Worm (Caenorhabditis elegans) whole organism, L4/young adult: ENCODE measurements around the gene pmpl-1.

ENCODE experiments used
- W03F9.2 ChIP-seq: fragments of 150-350 bp; optimal IDR thresholded peaks from 2 replicates; lab custom pipeline; 2014; ENCODE audit warnings: missing biosample characterization, missing genetic modification characterization
- dao-5 ChIP-seq: sonication (generic microtip); optimal IDR thresholded peaks from 2 replicates; lab custom pipeline; 2016; ENCODE audit warnings: missing genotype, missing genetic modification characterization, moderate library complexity, missing compliant biosample characterization
- him-1 ChIP-seq: sonication (generic microtip); optimal IDR thresholded peaks from 2 replicates; lab custom pipeline; 2016; ENCODE audit warnings: missing genotype, missing genetic modification reagents, missing genetic modification characterization, missing compliant biosample characterization

Gene pmpl-1

DNA sequence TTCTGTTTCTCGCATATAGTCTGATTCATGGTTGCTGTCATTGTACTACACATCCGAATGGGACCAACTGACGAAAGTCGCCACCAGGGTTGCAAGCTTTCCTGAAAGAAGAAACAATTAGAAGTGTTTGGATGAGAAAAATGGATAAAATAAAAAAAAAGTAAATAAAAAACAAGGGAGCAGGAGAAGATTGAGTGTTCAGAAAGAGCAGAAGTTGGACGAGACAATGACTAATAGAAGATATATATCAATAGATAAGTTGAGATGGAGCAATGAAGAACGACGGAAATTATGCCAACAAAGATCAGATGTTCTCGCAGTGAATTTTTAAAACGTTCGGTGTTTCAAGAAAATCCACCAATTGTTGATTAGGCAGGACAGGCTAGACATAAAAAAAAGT is 39.0 kb downstream of the pmpl-1 start, which contains the start of gene fkh-9:
fkh-9 (minus strand) TSS at position 101 of the 400 bp plus-strand sequence.
- TF ChIP-seq W03F9.2 (tag; lab: Kevin White, UChicago) = no peak
- TF ChIP-seq dao-5 = no peak
- TF ChIP-seq him-1 (tag; lab: Kevin White, UChicago) = no peak

DNA sequence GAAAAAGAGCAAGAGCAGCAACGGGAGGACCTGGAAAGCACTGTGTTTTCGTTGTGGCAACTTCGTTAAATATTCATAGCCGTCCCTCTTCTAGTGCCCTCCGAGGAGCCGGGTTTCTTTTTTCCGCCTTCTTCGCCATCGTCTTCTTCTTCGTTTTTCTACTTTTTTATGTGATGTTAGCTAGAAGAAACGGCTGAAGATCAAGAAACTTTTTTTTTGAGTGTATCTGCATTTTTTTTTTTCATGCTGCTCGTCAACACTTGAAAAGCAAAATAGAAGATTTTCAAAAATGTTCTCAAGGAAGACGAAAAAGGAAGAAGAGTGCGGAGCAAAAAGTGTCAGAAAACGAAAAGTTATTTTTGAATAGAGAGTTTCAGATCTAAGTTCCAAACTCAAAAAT is 39.5 kb downstream of the pmpl-1 start:
- TF ChIP-seq W03F9.2 (tag; lab: Kevin White, UChicago) (no peak), dao-5 (no peak), him-1 (tag; lab: Kevin White, UChicago) (no peak)

DNA sequence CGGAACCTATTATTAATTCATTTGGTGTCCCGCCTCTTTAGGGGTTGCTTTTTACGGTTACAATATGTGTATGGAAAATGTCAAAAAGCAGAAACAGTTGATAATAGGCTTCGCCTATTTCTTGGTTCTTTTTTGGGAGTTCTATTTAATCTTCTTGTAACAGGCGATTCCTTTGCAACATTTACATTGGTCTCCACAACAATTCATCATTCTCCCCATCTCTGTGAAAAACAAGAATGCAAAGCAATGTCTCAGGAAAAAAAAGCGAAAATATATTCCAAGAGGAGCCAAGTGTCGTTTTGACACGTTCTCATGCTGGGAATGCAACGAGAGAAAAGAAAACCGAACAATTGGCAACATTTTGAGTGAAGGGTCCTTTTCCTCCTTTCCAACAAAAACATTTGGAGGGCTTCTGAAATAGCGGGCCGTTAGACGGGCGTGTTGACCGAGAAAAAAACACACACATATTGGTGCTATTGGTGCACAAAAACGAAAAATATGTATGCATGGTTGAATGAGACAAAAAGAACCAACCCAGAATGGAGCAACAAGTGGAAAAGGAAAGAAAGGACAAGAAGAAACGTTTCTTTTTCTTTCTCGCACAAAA is 40.9 kb downstream of the pmpl-1 start:
- TF ChIP-seq W03F9.2 (tag; lab: Kevin White, UChicago) (no peak), dao-5 (no peak), him-1 (tag; lab: Kevin White, UChicago) (no peak)

DNA sequence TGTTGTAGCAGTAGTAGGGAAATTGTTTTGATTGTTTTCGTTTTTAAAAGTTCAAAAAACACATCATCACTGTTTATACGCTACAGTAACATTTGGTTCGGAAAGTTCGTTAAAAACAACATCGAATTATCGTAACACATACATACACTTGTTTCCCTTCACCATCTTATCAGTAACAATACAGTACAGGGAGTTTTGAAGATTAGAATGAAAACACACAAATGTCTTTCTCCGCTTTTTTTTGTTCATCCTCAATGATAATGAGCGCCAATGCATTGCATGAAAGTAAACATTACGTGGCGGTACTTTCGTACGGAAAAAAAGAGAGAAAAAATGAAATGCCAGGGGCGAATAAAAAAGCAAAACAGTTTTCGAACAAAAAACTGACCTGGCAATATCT is 41.8 kb downstream of the pmpl-1 start:
- TF ChIP-seq W03F9.2 (tag; lab: Kevin White, UChicago) = no peak
- TF ChIP-seq dao-5 = no peak
- TF ChIP-seq him-1 (tag; lab: Kevin White, UChicago) = no peak

DNA sequence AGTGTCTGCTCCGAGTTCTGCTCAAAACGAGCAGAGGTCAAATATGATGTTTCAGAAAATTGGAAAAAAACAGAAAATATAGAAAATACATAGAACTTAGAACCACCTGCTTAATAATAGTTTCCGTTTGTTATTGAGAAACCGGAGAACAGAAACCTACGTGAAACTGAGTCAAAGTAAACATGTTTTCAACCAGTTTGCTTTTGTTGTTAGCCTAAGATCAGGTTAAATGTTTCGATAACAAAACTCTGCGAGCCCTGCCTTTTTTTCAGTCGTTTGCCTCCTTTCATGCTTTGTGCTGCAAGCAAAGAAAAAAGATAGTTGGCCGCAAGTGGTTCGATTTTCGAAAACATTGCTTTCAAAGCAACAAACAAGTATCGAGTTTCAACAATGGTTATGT is 43.0 kb downstream of the pmpl-1 start:
- TF ChIP-seq dao-5 = no peak
- TF ChIP-seq W03F9.2 (tag; lab: Kevin White, UChicago) = no peak
- no peak for TF ChIP-seq him-1 (tag; lab: Kevin White, UChicago)

DNA sequence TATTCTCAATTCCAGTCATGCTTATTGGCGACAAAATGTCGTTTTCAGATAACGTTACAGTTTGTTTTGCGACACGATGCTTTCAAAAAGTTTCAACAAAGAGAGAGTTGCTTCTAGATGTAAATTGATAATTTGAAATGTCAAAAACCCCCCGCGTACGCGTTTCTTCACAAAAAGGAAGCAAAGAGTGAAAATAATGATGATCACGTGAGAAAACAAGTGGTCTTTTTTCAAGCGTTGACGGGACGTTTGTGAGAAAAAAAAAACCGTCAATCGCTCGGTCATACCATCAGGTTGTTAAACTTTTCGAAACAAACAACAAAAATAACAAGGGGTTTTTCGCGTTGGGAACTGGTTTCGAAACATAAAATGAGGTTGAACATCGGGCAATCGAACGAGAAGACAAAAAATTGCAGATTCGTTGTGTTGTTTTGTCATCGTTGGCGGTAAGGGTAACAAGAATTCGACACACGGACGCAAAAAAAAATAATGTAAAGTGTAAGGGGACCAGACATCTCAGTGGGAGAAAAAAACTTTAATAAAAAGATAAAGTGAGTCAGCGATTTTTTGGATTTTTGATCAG is 44.3 kb downstream of the pmpl-1 start:
- TF ChIP-seq dao-5 = no peak
- peak; percentile 68 for TF ChIP-seq W03F9.2 (tag; lab: Kevin White, UChicago)
- no peak for TF ChIP-seq him-1 (tag; lab: Kevin White, UChicago)

DNA sequence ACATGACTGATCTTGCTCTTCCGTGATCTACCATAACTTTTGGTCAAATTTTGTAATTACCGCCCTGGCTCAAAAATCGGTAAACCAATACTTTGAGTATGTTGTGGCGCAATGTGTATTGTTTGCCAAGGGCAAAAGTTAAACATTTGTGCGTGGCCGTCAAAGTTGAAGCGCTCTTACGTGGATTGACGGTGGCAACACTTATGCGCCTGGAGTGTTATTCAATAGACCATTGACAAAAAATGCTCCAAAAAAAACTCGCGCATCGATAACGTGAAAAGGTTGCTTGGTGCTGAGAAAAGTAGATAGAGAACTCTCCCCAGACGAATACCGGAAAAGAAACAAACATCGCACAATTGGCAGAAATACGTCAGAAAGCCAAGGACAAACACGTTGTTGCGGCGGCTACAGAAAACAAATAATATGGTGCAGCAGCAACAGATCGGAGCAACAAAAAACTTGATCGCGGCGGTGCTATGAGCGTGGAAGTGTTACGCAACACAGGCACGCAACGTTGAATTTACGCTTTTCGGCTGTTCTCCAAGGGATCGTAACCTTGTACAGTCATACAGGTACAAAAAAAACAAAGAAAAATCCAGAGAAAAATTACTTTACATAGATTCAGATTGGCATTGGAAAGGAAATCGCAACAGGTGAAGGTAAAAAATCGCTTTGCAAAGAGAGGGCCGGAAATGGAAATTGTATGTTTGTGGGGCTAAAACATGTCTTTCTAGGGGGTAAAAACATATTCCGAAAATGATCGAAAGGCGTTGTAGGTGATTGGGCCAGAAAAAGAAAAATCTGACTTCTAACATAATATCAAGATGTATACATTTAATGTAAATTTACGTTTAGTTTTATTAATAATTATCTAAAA is 46.4 kb downstream of the pmpl-1 start:
- TF ChIP-seq W03F9.2 (tag; lab: Kevin White, UChicago) (no peak), dao-5 (no peak), him-1 (tag; lab: Kevin White, UChicago) (no peak)

DNA sequence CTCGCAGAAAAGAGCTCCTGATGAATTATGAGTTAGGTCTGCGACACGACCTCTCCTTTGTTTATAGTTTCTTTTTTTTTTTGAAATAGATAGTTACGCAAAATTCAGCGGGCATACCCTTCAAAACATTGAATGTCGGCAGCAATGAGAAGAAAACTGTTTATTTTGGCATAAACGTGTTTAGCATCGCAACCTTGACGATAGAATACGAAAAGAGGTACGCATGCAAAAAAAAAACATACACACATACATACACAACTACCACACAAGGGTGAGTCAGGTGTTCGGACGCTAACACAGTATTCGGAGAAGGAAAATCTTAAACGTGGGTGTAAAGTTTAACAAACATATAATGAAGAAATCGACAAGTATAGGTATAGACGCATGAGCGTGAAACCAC is 47.8 kb downstream of the pmpl-1 start:
- TF ChIP-seq dao-5 (no peak), W03F9.2 (tag; lab: Kevin White, UChicago) (no peak), him-1 (tag; lab: Kevin White, UChicago) (no peak)

DNA sequence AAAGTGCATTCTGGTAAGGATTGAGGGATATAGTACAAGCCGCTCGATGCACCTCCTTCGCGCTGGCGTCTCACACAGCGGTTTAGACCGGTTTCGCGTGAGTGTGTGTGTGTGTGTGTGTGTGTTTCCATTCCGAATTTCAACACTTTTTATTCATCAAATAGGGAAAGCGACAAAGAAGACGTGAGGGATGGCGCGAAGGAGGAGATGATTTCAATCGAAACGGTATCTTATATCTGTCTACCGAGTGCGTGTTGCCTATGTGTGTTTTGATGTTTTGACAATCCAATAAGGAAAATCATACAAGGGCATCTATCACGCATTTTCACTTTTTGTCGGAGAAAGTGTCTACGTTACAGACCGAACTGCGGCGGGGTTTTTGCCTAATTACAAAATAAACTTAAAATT is 49.9 kb downstream of the pmpl-1 start:
- no peak for TF ChIP-seq dao-5
- TF ChIP-seq him-1 (tag; lab: Kevin White, UChicago) = no peak
- no peak for TF ChIP-seq W03F9.2 (tag; lab: Kevin White, UChicago)
